Fruit fly (Drosophila melanogaster) whole organism, prepupa: ENCODE results near the gene Sec23.
A peak's percentile ranks its signal among the peaks of the same experiment; 100 is the strongest.

Experiments used
- Blimp-1 ChIP-seq: fragments of 200-800 bp; sonication (Bioruptor generic); optimal IDR thresholded peaks from 3 replicates; lab custom pipeline; 2017; ENCODE audit warnings: missing biosample characterization, missing genetic modification characterization, mild to moderate bottlenecking, moderate library complexity, missing genetic modification reagents
- CG10631 ChIP-seq: fragments of 200-800 bp; sonication (Bioruptor generic); optimal IDR thresholded peaks from 2 replicates; lab custom pipeline; 2016; ENCODE audit warnings: missing biosample characterization, missing genetic modification characterization
- CG10669 ChIP-seq: fragments of 200-800 bp; sonication (Bioruptor generic); optimal IDR thresholded peaks from 3 replicates; lab custom pipeline; 2018; ENCODE audit warnings: missing biosample characterization, mild to moderate bottlenecking, missing genetic modification characterization, moderate library complexity
- CG11294 ChIP-seq: fragments of 200-800 bp; sonication (Bioruptor generic); IDR thresholded peaks from 2 replicates; pipeline ENCODE4 v1.3.6; 2022; ENCODE audit warnings: missing biosample characterization, missing genetic modification characterization
- CG11762 ChIP-seq: fragments of 200-800 bp; sonication (Bioruptor generic); optimal IDR thresholded peaks from 3 replicates; lab custom pipeline; 2016; ENCODE audit warnings: missing biosample characterization, missing genetic modification characterization; ENCODE audit not compliant: insufficient read depth
- CG15336 ChIP-seq: fragments of 200-800 bp; sonication (Bioruptor generic); IDR thresholded peaks from 2 replicates; pipeline ENCODE4 v1.3.6; 2022; ENCODE audit warnings: missing biosample characterization, missing genetic modification characterization
- CG1621 ChIP-seq: fragments of 200-800 bp; sonication (Bioruptor generic); optimal IDR thresholded peaks from 3 replicates; lab custom pipeline; 2018; ENCODE audit warnings: missing biosample characterization, mild to moderate bottlenecking, missing genetic modification characterization
- CG3032 ChIP-seq: fragments of 200-800 bp; optimal IDR thresholded peaks from 2 replicates; lab custom pipeline; 2019; ENCODE audit warnings: missing biosample characterization, mild to moderate bottlenecking, missing genetic modification characterization, moderate library complexity
- CG32006 ChIP-seq: fragments of 200-800 bp; sonication (Bioruptor generic); optimal IDR thresholded peaks from 3 replicates; lab custom pipeline; 2017; ENCODE audit warnings: missing biosample characterization, mild to moderate bottlenecking, missing genetic modification characterization
- CG34406 ChIP-seq: fragments of 200-800 bp; sonication (Bioruptor generic); optimal IDR thresholded peaks from 3 replicates; lab custom pipeline; 2016; ENCODE audit warnings: missing biosample characterization, missing genetic modification characterization
- CG3919 ChIP-seq: fragments of 200-800 bp; sonication (Bioruptor generic); optimal IDR thresholded peaks from 3 replicates; lab custom pipeline; 2016; ENCODE audit warnings: missing biosample characterization, missing genetic modification characterization
- CG4318 ChIP-seq: fragments of 200-800 bp; sonication (Bioruptor generic); optimal IDR thresholded peaks from 3 replicates; lab custom pipeline; 2017; ENCODE audit warnings: missing biosample characterization, mild to moderate bottlenecking, missing genetic modification characterization
- CG6276 ChIP-seq: fragments of 200-800 bp; sonication (Bioruptor generic); optimal IDR thresholded peaks from 2 replicates; lab custom pipeline; 2017; ENCODE audit warnings: missing biosample characterization, mild to moderate bottlenecking, missing genetic modification characterization
- CG6792 ChIP-seq: fragments of 200-800 bp; sonication (Bioruptor generic); optimal IDR thresholded peaks from 3 replicates; lab custom pipeline; 2016; ENCODE audit warnings: missing biosample characterization, missing genetic modification characterization
- CG7368 ChIP-seq: fragments of 200-800 bp; sonication (Bioruptor generic); optimal IDR thresholded peaks from 3 replicates; lab custom pipeline; 2016; ENCODE audit warnings: missing biosample characterization, missing genetic modification characterization
- CG8119 ChIP-seq: fragments of 200-800 bp; sonication (Bioruptor generic); IDR thresholded peaks from 3 replicates; pipeline ENCODE4 v1.3.6; 2022; ENCODE audit warnings: missing biosample characterization, missing genetic modification characterization
- CG8632 ChIP-seq: fragments of 200-800 bp; sonication (Bioruptor generic); optimal IDR thresholded peaks from 3 replicates; lab custom pipeline; 2016; ENCODE audit warnings: missing biosample characterization, missing genetic modification characterization
- CG9139 ChIP-seq: fragments of 200-800 bp; sonication (Bioruptor generic); optimal IDR thresholded peaks from 3 replicates; lab custom pipeline; 2017; ENCODE audit warnings: missing biosample characterization, mild to moderate bottlenecking, missing genetic modification characterization
- Eip78C ChIP-seq: fragments of 200-800 bp; sonication (Bioruptor generic); peaks from one replicate; lab custom pipeline; 2016; ENCODE audit warnings: missing biosample characterization, missing genetic modification characterization
- Ets21C ChIP-seq: fragments of 200-800 bp; sonication (Bioruptor generic); optimal IDR thresholded peaks from 3 replicates; lab custom pipeline; 2016; ENCODE audit warnings: missing biosample characterization, missing genetic modification characterization
- Ets96B ChIP-seq: fragments of 200-800 bp; optimal IDR thresholded peaks from 2 replicates; lab custom pipeline; 2019; ENCODE audit warnings: missing biosample characterization, mild to moderate bottlenecking, missing genetic modification characterization, moderate library complexity
- Gug ChIP-seq: fragments of 200-800 bp; sonication (Bioruptor generic); IDR thresholded peaks from 2 replicates; pipeline ENCODE4 v1.3.6; 2022; ENCODE audit warnings: missing biosample characterization, missing genetic modification characterization
- Hr38 ChIP-seq: sonication (Bioruptor generic); optimal IDR thresholded peaks from 2 replicates; lab custom pipeline; 2016; ENCODE audit warnings: missing biosample characterization, missing genetic modification characterization
- Hr4 ChIP-seq: fragments of 200-800 bp; sonication (Bioruptor generic); optimal IDR thresholded peaks from 3 replicates; lab custom pipeline; 2016; ENCODE audit warnings: missing biosample characterization, missing genetic modification characterization
- OdsH ChIP-seq: fragments of 200-800 bp; sonication (Bioruptor generic); optimal IDR thresholded peaks from 3 replicates; lab custom pipeline; 2016; ENCODE audit warnings: missing biosample characterization, missing genetic modification characterization
- Smox ChIP-seq: fragments of 200-800 bp; sonication (Bioruptor generic); optimal IDR thresholded peaks from 3 replicates; lab custom pipeline; 2016; ENCODE audit warnings: missing biosample characterization, missing genetic modification characterization
- Sox102F ChIP-seq: fragments of 200-800 bp; sonication (Bioruptor generic); optimal IDR thresholded peaks from 2 replicates; lab custom pipeline; 2016; ENCODE audit warnings: missing biosample characterization, mild to moderate bottlenecking, missing genetic modification characterization
- Sox14 ChIP-seq: fragments of 200-800 bp; sonication (Bioruptor generic); optimal IDR thresholded peaks from 3 replicates; lab custom pipeline; 2016; ENCODE audit warnings: missing biosample characterization, missing genetic modification characterization
- Sox15 ChIP-seq: fragments of 200-800 bp; sonication (Bioruptor generic); optimal IDR thresholded peaks from 3 replicates; lab custom pipeline; 2016; ENCODE audit warnings: missing biosample characterization, missing genetic modification characterization
- achi ChIP-seq: fragments of 200-800 bp; sonication (Bioruptor generic); optimal IDR thresholded peaks from 3 replicates; lab custom pipeline; 2016; ENCODE audit warnings: missing biosample characterization, missing genetic modification characterization
- cyc ChIP-seq: fragments of 200-800 bp; sonication (Bioruptor generic); optimal IDR thresholded peaks from 3 replicates; lab custom pipeline; 2016; ENCODE audit warnings: missing biosample characterization, missing genetic modification characterization
- dac ChIP-seq: fragments of 200-800 bp; sonication (Bioruptor generic); optimal IDR thresholded peaks from 2 replicates; lab custom pipeline; 2017; ENCODE audit warnings: missing biosample characterization, mild to moderate bottlenecking, missing genetic modification characterization
- esn ChIP-seq: fragments of 200-800 bp; sonication (Bioruptor generic); optimal IDR thresholded peaks from 2 replicates; lab custom pipeline; 2016; ENCODE audit warnings: missing biosample characterization, mild to moderate bottlenecking, missing genetic modification characterization, moderate library complexity
- fd59A ChIP-seq: fragments of 200-800 bp; sonication (Bioruptor generic); optimal IDR thresholded peaks from 2 replicates; lab custom pipeline; 2017; ENCODE audit warnings: missing biosample characterization, mild to moderate bottlenecking, missing genetic modification characterization, missing genetic modification reagents
- fd85E ChIP-seq: fragments of 200-800 bp; sonication (Bioruptor generic); optimal IDR thresholded peaks from 3 replicates; lab custom pipeline; 2016; ENCODE audit warnings: missing biosample characterization, missing genetic modification characterization
- fkh ChIP-seq: fragments of 200-800 bp; sonication (Bioruptor generic); optimal IDR thresholded peaks from 3 replicates; lab custom pipeline; 2017; ENCODE audit warnings: missing biosample characterization, mild to moderate bottlenecking, missing genetic modification characterization, moderate library complexity
- lz ChIP-seq: fragments of 200-800 bp; sonication (Bioruptor generic); optimal IDR thresholded peaks from 3 replicates; lab custom pipeline; 2016; ENCODE audit warnings: missing biosample characterization, missing genetic modification characterization
- net ChIP-seq: fragments of 200-800 bp; sonication (Bioruptor generic); optimal IDR thresholded peaks from 3 replicates; lab custom pipeline; 2016; ENCODE audit warnings: missing biosample characterization, missing genetic modification characterization
- salr ChIP-seq, 2 experiments: fragments of 200-800 bp; sonication (Bioruptor generic); optimal IDR thresholded peaks; 3 replicates each; lab custom pipeline; 2016 to 2018; ENCODE audit warnings: missing biosample characterization in 2 of 2, missing genetic modification characterization in 2 of 2, mild to moderate bottlenecking in 1 of 2
- ss ChIP-seq, 2 experiments: fragments of 200-800 bp; sonication (Bioruptor generic); optimal IDR thresholded peaks; 2 replicates in 1 of 2; 3 replicates in 1 of 2; lab custom pipeline; 2017 to 2018; ENCODE audit warnings: mild to moderate bottlenecking in 2 of 2, missing biosample characterization in 2 of 2, missing genetic modification characterization in 2 of 2, moderate library complexity in 1 of 2
- svp ChIP-seq: fragments of 200-800 bp; sonication (Bioruptor generic); peaks from one replicate; lab custom pipeline; 2016; ENCODE audit warnings: missing biosample characterization, missing genetic modification characterization
- topi ChIP-seq: fragments of 200-800 bp; sonication (Bioruptor generic); optimal IDR thresholded peaks from 3 replicates; lab custom pipeline; 2016; ENCODE audit warnings: missing biosample characterization, missing genetic modification characterization

The Sec23 gene

dm6 chr3R:5648569-5649476 lies at the start of gene Sec23, which contains the start of gene MTA1-like (continued):
- TF ChIP-seq Ets21C (GFP tag; lab: Kevin White, UChicago) (peak; percentile 62), CG7368 (no peak), Sox102F (GFP tag; lab: Kevin White, UChicago) (peak; percentile 58), CG6276 (no peak), CG11762 (GFP tag; lab: Kevin White, UChicago) (peak; percentile 29), cyc (GFP tag; lab: Kevin White, UChicago) (peak; percentile 51), Gug (peak; percentile 11; the same call in 1 of the 2 replicates)

- no peak for TF ChIP-seq CG32006 (GFP tag; lab: Kevin White, UChicago)
- peak; percentile 18 for TF ChIP-seq Blimp-1 (GFP tag; lab: Kevin White, UChicago)
- peak; percentile 14 for TF ChIP-seq Eip78C
- no peak for TF ChIP-seq CG3919 (GFP tag; lab: Kevin White, UChicago)
- no peak for TF ChIP-seq CG34406
- TF ChIP-seq lz (GFP tag; lab: Kevin White, UChicago) = no peak
- no peak for TF ChIP-seq topi (GFP tag; lab: Kevin White, UChicago)
- TF ChIP-seq, all 60 proteins: peak for 2
These were observed 49.1 kb upstream of the Sec23 start for dm6 chr3R:5599521-5600360.

DNA sequence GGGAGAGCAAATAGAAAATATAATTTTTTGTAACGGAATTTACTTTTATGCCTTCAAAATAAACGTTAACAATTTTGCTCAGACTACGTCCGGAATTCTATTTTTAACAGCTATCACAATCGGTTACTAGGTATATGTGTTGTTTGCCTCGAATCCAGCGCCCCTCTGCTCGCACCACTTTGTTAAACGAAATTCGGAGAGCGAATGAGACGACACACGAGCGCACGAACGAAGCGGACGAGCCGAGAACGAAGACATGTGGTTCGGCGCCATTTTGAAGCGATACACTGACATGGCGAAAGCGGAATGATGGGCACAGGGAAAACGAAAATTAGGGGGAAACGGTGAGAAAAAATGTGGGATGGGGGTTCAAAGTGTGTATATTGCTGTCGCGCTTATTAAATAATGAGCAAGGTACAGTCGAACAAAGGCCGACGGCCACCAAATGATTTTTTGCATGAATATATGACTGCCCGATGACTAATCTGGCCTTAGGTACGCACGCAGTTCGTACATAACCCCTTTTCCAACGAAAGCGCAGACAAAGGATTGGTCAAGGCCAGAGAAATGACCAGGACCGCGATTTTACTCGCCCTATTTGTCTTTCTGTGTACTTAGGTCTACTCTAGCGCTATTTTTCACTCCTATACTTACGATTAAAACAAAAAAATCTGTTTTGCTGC lies 48.4 kb upstream of the Sec23 start:
- TF ChIP-seq CG10631 (GFP tag; lab: Kevin White, UChicago) (no peak), cyc (GFP tag; lab: Kevin White, UChicago) (no peak), Ets96B (tag; lab: Kevin White, UChicago) (no peak), Sox15 (no peak), CG9139 (peak; percentile 63), achi (no peak), CG6792 (GFP tag; lab: Kevin White, UChicago) (no peak), CG15336 (no peak), OdsH (GFP tag; lab: Kevin White, UChicago) (no peak), CG10669 (GFP tag; lab: Kevin White, UChicago) (no peak), Gug (no peak), CG8632 (GFP tag; lab: Kevin White, UChicago) (no peak), Sox14 (GFP tag; lab: Kevin White, UChicago) (peak; percentile 85), CG1621 (peak; percentile 74), Smox (GFP tag; lab: Kevin White, UChicago) (no peak), CG11294 (GFP tag; lab: Robert Waterston, UW) (no peak), esn (GFP tag; lab: Kevin White, UChicago) (no peak), CG8119 (no peak), CG4318 (GFP tag; lab: Kevin White, UChicago) (no peak), CG7368 (no peak), Hr4 (GFP tag; lab: Kevin White, UChicago) (no peak), fd59A (GFP tag; lab: Kevin White, UChicago) (no peak), Blimp-1 (GFP tag; lab: Kevin White, UChicago) (no peak), CG3032 (tag; lab: Kevin White, UChicago) (no peak), svp (peak; percentile 70), salr (GFP tag; optimal IDR thresholded peaks at IDR 0.05; lab: Kevin White, UChicago) (no peak), CG3919 (GFP tag; lab: Kevin White, UChicago) (no peak), CG32006 (GFP tag; lab: Kevin White, UChicago) (no peak), fkh (GFP tag; lab: Kevin White, UChicago) (peak; percentile 56), CG34406 (no peak), Eip78C (peak; percentile 69), fd85E (no peak), net (GFP tag; lab: Kevin White, UChicago) (no peak), dac (GFP tag; lab: Kevin White, UChicago) (no peak), CG6276 (no peak), ss (GFP tag; optimal IDR thresholded peaks at IDR 0.05; lab: Kevin White, UChicago) (peak; percentile 68 to 70), Hr38 (GFP tag; lab: Kevin White, UChicago) (no peak)
